Worm (Caenorhabditis elegans) whole organism, L3 larva: ENCODE results near the gene str-38.

Experiments
- ceh-16 ChIP-seq: sonication (generic microtip); optimal IDR thresholded peaks from 2 replicates; lab custom pipeline; 2017; ENCODE audit warnings: missing biosample characterization, missing genetic modification characterization
- ceh-28 ChIP-seq: fragments of 150-350 bp; optimal IDR thresholded peaks from 2 replicates; lab custom pipeline; 2014; ENCODE audit warnings: missing biosample characterization, missing genetic modification reagents, missing genetic modification characterization
- ceh-9 ChIP-seq: sonication (generic microtip); optimal IDR thresholded peaks from 2 replicates; lab custom pipeline; 2018; ENCODE audit warnings: missing biosample characterization, missing genetic modification characterization
- egl-27 ChIP-seq: sonication (generic microtip); optimal IDR thresholded peaks from 4 replicates; lab custom pipeline; 2017; ENCODE audit warnings: missing biosample characterization, missing genetic modification reagents, missing genetic modification characterization
- egl-5 ChIP-seq: fragments of 150-350 bp; optimal IDR thresholded peaks from 2 replicates; lab custom pipeline; 2017; ENCODE audit warnings: missing biosample characterization, missing genetic modification reagents, missing genetic modification characterization, inconsistent platforms
- elt-1 ChIP-seq: fragments of 150-350 bp; optimal IDR thresholded peaks from 2 replicates; lab custom pipeline; 2014; ENCODE audit warnings: missing biosample characterization, missing genetic modification characterization
- elt-2 ChIP-seq: sonication (generic microtip); optimal IDR thresholded peaks from 2 replicates; lab custom pipeline; 2016; ENCODE audit warnings: missing genetic modification reagents, mild to moderate bottlenecking, missing genetic modification characterization, missing compliant biosample characterization
- elt-3 ChIP-seq, 3 experiments: fragments of 150-350 bp in 1 of 3; sonication (generic microtip) in 2 of 3; optimal IDR thresholded peaks; 2 replicates in 2 of 3; 4 replicates in 1 of 3; lab custom pipeline; 2014 to 2017; ENCODE audit warnings: missing biosample characterization in 3 of 3, missing genetic modification characterization in 3 of 3
- eor-1 ChIP-seq, 2 experiments: fragments of 150-350 bp; optimal IDR thresholded peaks; 2 replicates each; lab custom pipeline; 2014 to 2018; ENCODE audit warnings: missing biosample characterization in 2 of 2, missing genetic modification characterization in 2 of 2
- fkh-2 ChIP-seq: fragments of 150-350 bp; optimal IDR thresholded peaks from 2 replicates; lab custom pipeline; 2014; ENCODE audit warnings: missing biosample characterization, missing genetic modification reagents, missing genetic modification characterization
- fos-1 ChIP-seq: fragments of 150-350 bp; optimal IDR thresholded peaks from 2 replicates; lab custom pipeline; 2014; ENCODE audit warnings: missing biosample characterization, missing genetic modification characterization
- hmg-11 ChIP-seq: sonication (generic microtip); optimal IDR thresholded peaks from 2 replicates; lab custom pipeline; 2016; ENCODE audit warnings: missing genetic modification characterization, missing compliant biosample characterization
- jun-1 ChIP-seq: fragments of 150-350 bp; optimal IDR thresholded peaks from 2 replicates; lab custom pipeline; 2014; ENCODE audit warnings: missing biosample characterization, missing genetic modification reagents, missing genetic modification characterization
- lin-39 ChIP-seq: fragments of 150-350 bp; optimal IDR thresholded peaks from 2 replicates; lab custom pipeline; 2018; ENCODE audit warnings: missing biosample characterization, missing genetic modification reagents, missing genetic modification characterization
- lsy-12 ChIP-seq: sonication (generic microtip); optimal IDR thresholded peaks from 2 replicates; lab custom pipeline; 2016; ENCODE audit warnings: mild to moderate bottlenecking, missing genetic modification characterization, missing compliant biosample characterization
- mdl-1 ChIP-seq: fragments of 150-350 bp; optimal IDR thresholded peaks from 2 replicates; lab custom pipeline; 2014; ENCODE audit warnings: missing biosample characterization, missing genetic modification characterization
- nfya-1 ChIP-seq: sonication (generic microtip); optimal IDR thresholded peaks from 2 replicates; lab custom pipeline; 2017; ENCODE audit warnings: missing genetic modification characterization, mild to moderate bottlenecking, missing compliant biosample characterization, antibody characterized with exemption, moderate library complexity; ENCODE audit not compliant: insufficient read depth
- nhr-11 ChIP-seq: fragments of 150-350 bp; optimal IDR thresholded peaks from 2 replicates; lab custom pipeline; 2014; ENCODE audit warnings: missing biosample characterization, missing genetic modification characterization
- nhr-12 ChIP-seq: fragments of 150-350 bp; optimal IDR thresholded peaks from 2 replicates; lab custom pipeline; 2014; ENCODE audit warnings: missing biosample characterization, missing genetic modification characterization
- nhr-23 ChIP-seq: fragments of 150-350 bp; optimal IDR thresholded peaks from 2 replicates; lab custom pipeline; 2014; ENCODE audit warnings: missing biosample characterization, missing genetic modification reagents, missing genetic modification characterization
- nhr-237 ChIP-seq: fragments of 150-350 bp; optimal IDR thresholded peaks from 2 replicates; lab custom pipeline; 2014; ENCODE audit warnings: missing biosample characterization, missing genetic modification characterization
- nhr-25 ChIP-seq: sonication (generic microtip); optimal IDR thresholded peaks from 2 replicates; lab custom pipeline; 2017; ENCODE audit warnings: missing biosample characterization, missing genetic modification characterization
- nhr-67 ChIP-seq: fragments of 150-350 bp; optimal IDR thresholded peaks from 2 replicates; lab custom pipeline; 2014; ENCODE audit warnings: missing biosample characterization, missing genetic modification characterization
- nhr-76 ChIP-seq: fragments of 150-350 bp; sonication (generic microtip); optimal IDR thresholded peaks from 5 replicates; lab custom pipeline; 2014; ENCODE audit warnings: missing biosample characterization, missing genetic modification characterization
- nhr-77 ChIP-seq: fragments of 150-350 bp; optimal IDR thresholded peaks from 2 replicates; lab custom pipeline; 2014; ENCODE audit warnings: missing biosample characterization, missing genetic modification characterization
- pha-4 ChIP-seq: fragments of 150-350 bp; optimal IDR thresholded peaks from 2 replicates; lab custom pipeline; 2014; ENCODE audit warnings: missing biosample characterization, missing genetic modification reagents, missing genetic modification characterization
- pqm-1 ChIP-seq: fragments of 150-350 bp; optimal IDR thresholded peaks from 2 replicates; lab custom pipeline; 2017; ENCODE audit warnings: missing biosample characterization, missing genetic modification characterization, inconsistent platforms
- skn-1 ChIP-seq: fragments of 150-350 bp; optimal IDR thresholded peaks from 2 replicates; lab custom pipeline; 2014; ENCODE audit warnings: missing biosample characterization, missing genetic modification characterization
- snpc-4 ChIP-seq: fragments of 150-350 bp; optimal IDR thresholded peaks from 2 replicates; lab custom pipeline; 2014; ENCODE audit warnings: missing biosample characterization, missing genetic modification characterization
- tbx-2 ChIP-seq: sonication (generic microtip); optimal IDR thresholded peaks from 2 replicates; lab custom pipeline; 2016; ENCODE audit warnings: mild to moderate bottlenecking, missing genetic modification characterization, missing compliant biosample characterization
- unc-62 ChIP-seq: fragments of 150-350 bp; sonication (generic microtip); optimal IDR thresholded peaks from 4 replicates; lab custom pipeline; 2014; ENCODE audit warnings: missing biosample characterization, missing genetic modification reagents, missing genetic modification characterization
- ztf-11 ChIP-seq: fragments of 150-350 bp; optimal IDR thresholded peaks from 2 replicates; lab custom pipeline; 2014; ENCODE audit warnings: missing biosample characterization, missing genetic modification characterization
- ztf-4 ChIP-seq: fragments of 150-350 bp; optimal IDR thresholded peaks from 2 replicates; lab custom pipeline; 2014; ENCODE audit warnings: missing biosample characterization, missing genetic modification characterization

str-38 gene

ce11 chrV:15704745-15705144 is 27.4 kb downstream of the str-38 start, which contains the start of gene twk-34:
TSS of gene twk-34 (plus strand) at chrV:15704960.
- peak in 1 of 3 experiments; percentile 52 for TF ChIP-seq elt-3 (tag; optimal IDR thresholded peaks at IDR 0.05; lab: Kevin White, UChicago)
- no peak for TF ChIP-seq nhr-11 (tag; lab: Kevin White, UChicago)

DNA sequence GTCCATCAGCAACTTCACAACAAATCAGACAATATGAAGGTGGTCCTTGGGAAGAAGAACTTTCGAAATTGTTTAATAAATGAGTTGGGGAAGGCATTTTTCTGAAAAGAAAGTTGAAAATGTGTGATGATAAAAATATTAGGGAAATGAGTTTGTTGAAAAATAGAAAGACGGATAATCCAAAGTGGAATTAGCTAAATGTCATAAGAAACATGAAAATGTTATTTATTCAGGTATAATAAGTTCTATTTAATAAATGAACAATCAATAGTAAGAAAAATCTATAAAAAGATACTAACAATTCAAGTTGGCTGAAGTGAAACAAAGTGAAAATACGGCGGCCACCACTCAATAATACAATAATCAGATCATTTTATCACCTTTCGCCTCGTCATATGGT is 29.8 kb downstream of the str-38 start, which contains the start of gene nhr-53:
nhr-53 (minus strand) TSS at position 101 of the 400 bp plus-strand sequence.
- TF ChIP-seq elt-1 (no peak), elt-3 (tag; optimal IDR thresholded peaks at IDR 0.05; lab: Kevin White, UChicago) (no peak), nhr-12 (tag; lab: Kevin White, UChicago) (no peak), fkh-2 (tag; lab: Kevin White, UChicago) (no peak), lsy-12 (tag; lab: Kevin White, UChicago) (no peak), nhr-237 (tag; lab: Kevin White, UChicago) (no peak), ztf-11 (tag; lab: Kevin White, UChicago) (no peak)

- no peak for TF ChIP-seq mdl-1
- TF ChIP-seq fos-1 (tag; lab: Kevin White, UChicago): no peak
- no peak for TF ChIP-seq nhr-76 (tag; lab: Kevin White, UChicago)
- no peak for TF ChIP-seq unc-62 (GFP tag; lab: Kevin White, UChicago)
- no peak for TF ChIP-seq lin-39 (tag; lab: Kevin White, UChicago)
- TF ChIP-seq ceh-28 (tag; lab: Kevin White, UChicago): no peak
- no peak for TF ChIP-seq elt-1
- TF ChIP-seq ztf-4: no peak
- no peak for TF ChIP-seq skn-1 (tag; lab: Kevin White, UChicago)
- no peak for TF ChIP-seq nhr-25 (tag; lab: Kevin White, UChicago)
- no peak for TF ChIP-seq egl-27 (tag; lab: Kevin White, UChicago)
- TF ChIP-seq tbx-2 (tag; lab: Kevin White, UChicago): no peak
- TF ChIP-seq elt-2: no peak
- TF ChIP-seq nfya-1 (tag; lab: Kevin White, UChicago): no peak
Measured at ce11 chrV:15699799-15700198, 32.3 kb downstream of the str-38 start, which contains the start of gene nhr-199. TSS of gene nhr-199 (minus strand) at chrV:15699899.

DNA sequence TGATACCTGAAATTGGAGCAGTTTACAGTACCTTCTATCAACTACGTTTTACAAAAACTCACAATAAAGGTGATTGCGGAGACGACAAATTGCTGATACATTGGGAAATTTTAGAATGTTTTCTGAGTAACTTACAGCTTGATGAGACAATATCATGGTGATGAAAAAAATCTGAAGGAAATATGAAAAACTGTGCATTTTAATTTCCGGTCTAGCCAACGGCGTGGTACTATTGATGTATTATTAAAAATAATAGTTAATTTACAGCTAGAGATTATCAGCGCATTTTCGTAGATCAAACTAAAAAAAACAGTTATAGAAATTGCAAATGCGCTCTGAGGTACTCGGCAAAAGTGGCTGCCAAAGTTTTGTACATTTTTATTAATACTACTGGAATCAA is 34.0 kb downstream of the str-38 start, which contains the start of gene srx-29:
srx-29 (minus strand) TSS at position 101 of the 400 bp plus-strand sequence.
- TF ChIP-seq fos-1 (tag; lab: Kevin White, UChicago): no peak
- TF ChIP-seq elt-3 (tag; optimal IDR thresholded peaks at IDR 0.05; lab: Kevin White, UChicago): no peak
- no peak for TF ChIP-seq snpc-4
- TF ChIP-seq skn-1 (tag; lab: Kevin White, UChicago): no peak
- TF ChIP-seq pqm-1 (tag; lab: Kevin White, UChicago): no peak
- TF ChIP-seq jun-1: no peak
- TF ChIP-seq nhr-23 (tag; lab: Kevin White, UChicago): no peak
- TF ChIP-seq nhr-67 (tag; lab: Kevin White, UChicago): no peak
- no peak for TF ChIP-seq pha-4 (tag; lab: Kevin White, UChicago)
- TF ChIP-seq egl-5 (tag; lab: Kevin White, UChicago): no peak
- TF ChIP-seq nhr-76 (tag; lab: Kevin White, UChicago): no peak
- no peak for TF ChIP-seq ceh-16 (tag; lab: Kevin White, UChicago)
- no peak for TF ChIP-seq nhr-12 (tag; lab: Kevin White, UChicago)
- TF ChIP-seq hmg-11 (tag; lab: Kevin White, UChicago): no peak
- no peak for TF ChIP-seq nhr-77 (tag; lab: Kevin White, UChicago)
- no peak for TF ChIP-seq ceh-9 (tag; lab: Kevin White, UChicago)
- no peak for TF ChIP-seq eor-1 (tag; optimal IDR thresholded peaks at IDR 0.05; lab: Kevin White, UChicago)

ce11 chrV:15693682-15694081 is 38.4 kb downstream of the str-38 start, which contains the start of gene nhr-198:
TSS of gene nhr-198 (plus strand) at chrV:15693994.
- no peak for TF ChIP-seq skn-1 (tag; lab: Kevin White, UChicago)
- no peak for TF ChIP-seq elt-2
